Fruit fly (Drosophila melanogaster): ENCODE results near the gene Mvd.

DNA sequence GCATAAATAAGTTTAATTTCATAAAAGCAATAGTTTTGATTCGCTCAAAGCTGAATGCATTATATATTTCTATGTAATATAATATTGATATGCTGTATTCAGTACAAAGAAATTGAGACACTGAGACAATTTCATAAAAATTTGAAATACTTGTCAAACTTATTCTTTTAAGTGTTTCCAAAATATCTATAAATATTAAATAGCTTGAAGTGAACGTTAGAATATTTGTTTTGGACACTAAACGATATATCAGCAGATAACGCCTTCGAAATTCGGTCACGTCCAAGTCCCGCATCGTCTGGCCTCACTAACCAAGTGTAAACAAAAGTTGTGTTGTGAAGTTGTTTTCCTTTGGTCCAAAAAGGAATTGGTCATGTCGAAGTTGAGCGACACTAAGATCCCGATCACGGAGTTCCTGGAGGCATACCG, 38.2 kb upstream of the Mvd start:
- TF ChIP-seq psq (optimal IDR thresholded peaks at IDR 0.05) (no peak), usp (GFP tag; optimal IDR thresholded peaks at IDR 0.05) (no peak), pan (optimal IDR thresholded peaks at IDR 0.05) (no peak)

All from whole organism.